Worm (Caenorhabditis elegans) whole organism, L2 larva: Measurements from ENCODE around the gene nos-2.

ENCODE experiments used
- aly-2 ChIP-seq: fragments of 150-350 bp; optimal IDR thresholded peaks from 2 replicates; lab custom pipeline; 2014; ENCODE audit warnings: missing biosample characterization, missing genetic modification characterization
- nhr-23 ChIP-seq: fragments of 150-350 bp; optimal IDR thresholded peaks from 2 replicates; lab custom pipeline; 2014; ENCODE audit warnings: missing biosample characterization, missing genetic modification reagents, missing genetic modification characterization
- nhr-77 ChIP-seq: fragments of 150-350 bp; optimal IDR thresholded peaks from 2 replicates; lab custom pipeline; 2014; ENCODE audit warnings: missing biosample characterization, missing genetic modification characterization
- skn-1 ChIP-seq: sonication (generic microtip); optimal IDR thresholded peaks from 2 replicates; lab custom pipeline; 2017; ENCODE audit warnings: missing biosample characterization, missing genetic modification characterization
- zag-1 ChIP-seq: fragments of 150-350 bp; optimal IDR thresholded peaks from 2 replicates; lab custom pipeline; 2014; ENCODE audit warnings: missing biosample characterization, missing genetic modification characterization

DNA sequence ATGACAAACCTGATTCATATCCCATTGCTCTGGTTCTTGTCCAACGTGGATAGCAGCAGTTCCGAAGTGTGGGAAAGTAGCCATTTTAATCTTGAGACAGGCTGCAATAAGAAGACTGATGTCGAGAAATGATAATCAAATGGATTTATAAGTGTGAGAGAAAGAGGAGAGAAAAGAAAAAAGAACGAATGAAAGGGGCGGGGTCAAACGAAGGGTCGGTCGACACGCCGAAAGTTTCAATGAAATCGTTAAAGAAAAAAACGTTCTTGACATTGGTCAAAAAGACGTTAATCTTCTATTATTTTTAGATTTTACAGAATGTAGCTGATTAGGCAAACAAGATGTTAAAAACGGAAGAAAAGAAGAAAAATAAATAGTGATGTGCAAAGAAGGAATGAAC, 7.6 kb upstream of the nos-2 start, which contains the start of gene cth-2:
- no peak for TF ChIP-seq aly-2 (tag; lab: Kevin White, UChicago)
- no peak for TF ChIP-seq nhr-23 (tag; lab: Kevin White, UChicago)
- no peak for TF ChIP-seq zag-1 (tag; lab: Kevin White, UChicago)
- no peak for TF ChIP-seq skn-1 (tag; lab: Kevin White, UChicago)
- no peak for TF ChIP-seq nhr-77
